Worm (Caenorhabditis elegans) whole organism, early embryonic: ENCODE results near the gene ceh-22.

Source experiments
- B0310.2 ChIP-seq: sonication (generic microtip); optimal IDR thresholded peaks from 2 replicates; lab custom pipeline; 2016; ENCODE audit warnings: mild to moderate bottlenecking, missing genetic modification characterization, missing compliant biosample characterization
- ama-1 ChIP-seq: fragments of 150-350 bp; optimal IDR thresholded peaks from 2 replicates; lab custom pipeline; 2014
- scrt-1 ChIP-seq: fragments of 200-800 bp; sonication (Bioruptor generic); IDR thresholded peaks from 2 replicates; pipeline ENCODE4 v1.3.6; 2022; ENCODE audit warnings: missing genetic modification characterization, missing compliant biosample characterization
- tbx-11 ChIP-seq: fragments of 200-800 bp; sonication (Bioruptor generic); IDR thresholded peaks from 2 replicates; pipeline ENCODE4 v1.3.6; 2022; ENCODE audit warnings: missing genetic modification characterization, missing compliant biosample characterization

DNA sequence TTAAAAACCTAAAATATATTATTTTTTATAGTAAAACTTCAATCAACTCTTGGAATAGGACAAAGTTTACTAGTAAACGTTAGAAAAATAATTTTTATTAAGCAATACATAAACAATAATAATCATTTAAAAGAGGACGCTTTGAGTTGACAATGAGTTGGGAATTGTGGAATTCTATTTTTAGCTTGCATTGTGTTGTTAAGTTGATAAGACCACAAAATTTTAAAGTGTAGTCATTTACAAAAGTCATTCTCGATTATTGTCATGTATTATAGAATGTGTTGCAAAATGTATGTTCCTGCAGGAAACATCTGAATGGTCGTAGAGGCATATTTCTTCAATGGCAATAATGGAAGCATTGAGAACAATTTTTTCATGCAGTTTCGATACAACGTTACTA is 39.3 kb downstream of the ceh-22 start:
- no peak for TF ChIP-seq tbx-11 (GFP tag; lab: Robert Waterston, UW)
- no peak for TF ChIP-seq ama-1 (lab: Kevin White, UChicago)
- TF ChIP-seq scrt-1 (GFP tag; lab: Robert Waterston, UW) = no peak
- no peak for TF ChIP-seq B0310.2
